Fruit fly (Drosophila melanogaster) S2 (cell line): ENCODE data around the gene Pk34A.

ENCODE experiments used
- CG8478 ChIP-seq: fragments of >200 bp; optimal IDR thresholded peaks from 2 replicates; lab custom pipeline; 2018
- CTCF ChIP-seq, 2 experiments: fragments of >200 bp; optimal IDR thresholded peaks; 2 replicates each; lab custom pipeline; 2018

dm6 chr2L:13130291-13130690 lies 28.3 kb upstream of the Pk34A start, which contains the start of gene CG5122:
- TF ChIP-seq CG8478 (lab: Kevin White, UChicago) (no peak), CTCF (optimal IDR thresholded peaks at IDR 0.05; lab: Kevin White, UChicago) (no peak)
